Worm (Caenorhabditis elegans) whole organism, young adult: ENCODE measurements around the gene T02G5.7.
A peak's percentile ranks its signal among the peaks of the same experiment; 100 is the strongest.
"Not testable (repeated sequence)": the region's sequence is repeated elsewhere in the genome, so short reads cannot be mapped to it uniquely, and the experiment has no call there.

Experiments used
- B0261.1 ChIP-seq: sonication (generic microtip); optimal IDR thresholded peaks from 2 replicates; lab custom pipeline; 2016; ENCODE audit warnings: mild to moderate bottlenecking, missing genetic modification characterization, moderate library complexity, missing compliant biosample characterization
- C06A6.2 ChIP-seq: fragments of 200-800 bp; sonication (Bioruptor generic); conservative IDR thresholded peaks from 2 replicates; pipeline ENCODE4 v1.3.6; 2022; ENCODE audit warnings: missing genetic modification characterization, missing compliant biosample characterization
- C17E4.6 ChIP-seq: fragments of 200-800 bp; sonication (Bioruptor generic); IDR thresholded peaks from 2 replicates; pipeline ENCODE4 v1.3.6; 2022; ENCODE audit warnings: missing genetic modification reagents, missing genetic modification characterization, missing compliant biosample characterization
- F39B2.1 ChIP-seq: fragments of 200-800 bp; sonication (Bioruptor generic); IDR thresholded peaks from 2 replicates; pipeline ENCODE4 v1.3.6; 2022; ENCODE audit warnings: missing genetic modification reagents, missing genetic modification characterization, missing compliant biosample characterization
- F57C9.4 ChIP-seq: sonication (generic microtip); optimal IDR thresholded peaks from 2 replicates; lab custom pipeline; 2017; ENCODE audit warnings: mild to moderate bottlenecking, missing genetic modification characterization, missing compliant biosample characterization
- Y53G8AR.9 ChIP-seq: fragments of 200-800 bp; sonication (Bioruptor generic); conservative IDR thresholded peaks from 2 replicates; pipeline ENCODE4 v1.3.6; 2022; ENCODE audit warnings: missing genetic modification reagents, missing genetic modification characterization, missing compliant biosample characterization
- Y95B8A.8 ChIP-seq: fragments of 200-800 bp; sonication (Bioruptor generic); IDR thresholded peaks from 2 replicates; pipeline ENCODE4 v1.3.6; 2022; ENCODE audit warnings: missing genetic modification reagents, missing genetic modification characterization, missing compliant biosample characterization
- ZK185.1 ChIP-seq: sonication (generic microtip); optimal IDR thresholded peaks from 2 replicates; lab custom pipeline; 2016; ENCODE audit warnings: mild to moderate bottlenecking, missing genetic modification characterization, missing compliant biosample characterization; ENCODE audit not compliant: poor library complexity, severe bottlenecking
- aptf-2 ChIP-seq: fragments of 200-800 bp; sonication (Bioruptor generic); conservative IDR thresholded peaks from 2 replicates; pipeline ENCODE4 v1.3.6; 2022; ENCODE audit warnings: missing genetic modification reagents, missing genetic modification characterization, missing compliant biosample characterization
- attf-5 ChIP-seq: fragments of 200-800 bp; sonication (Bioruptor generic); optimal IDR thresholded peaks from 2 replicates; lab custom pipeline; 2018; ENCODE audit warnings: mild to moderate bottlenecking, missing genetic modification characterization, missing compliant biosample characterization
- bed-2 ChIP-seq: fragments of 200-800 bp; sonication (Bioruptor generic); IDR thresholded peaks from 2 replicates; pipeline ENCODE4 v1.3.6; 2022; ENCODE audit warnings: missing genetic modification reagents, missing genetic modification characterization, missing compliant biosample characterization
- cebp-1 ChIP-seq, 2 experiments: fragments of 200-800 bp in 1 of 2; sonication (Bioruptor generic) in 1 of 2; sonication (generic microtip) in 1 of 2; IDR thresholded peaks in 1 of 2; optimal IDR thresholded peaks in 1 of 2; 2 replicates each; pipeline versions ENCODE4 v1.3.6 to Lab custom; 2017 to 2022; ENCODE audit warnings: missing compliant biosample characterization in 2 of 2, missing genetic modification characterization in 2 of 2, mild to moderate bottlenecking in 1 of 2, missing genetic modification reagents in 1 of 2, moderate library complexity in 1 of 2
- ceh-27 ChIP-seq: fragments of 200-800 bp; sonication (Bioruptor generic); optimal IDR thresholded peaks from 2 replicates; lab custom pipeline; 2018; ENCODE audit warnings: mild to moderate bottlenecking, missing genetic modification characterization, moderate library complexity, missing compliant biosample characterization
- die-1 ChIP-seq: sonication (generic microtip); optimal IDR thresholded peaks from 2 replicates; lab custom pipeline; 2016; ENCODE audit warnings: missing genotype, mild to moderate bottlenecking, missing genetic modification characterization, missing compliant biosample characterization
- dox-1 ChIP-seq: fragments of 200-800 bp; sonication (Bioruptor generic); IDR thresholded peaks from 2 replicates; pipeline ENCODE4 v1.3.6; 2022; ENCODE audit warnings: missing genetic modification reagents, missing genetic modification characterization, missing compliant biosample characterization
- dpl-1 ChIP-seq: fragments of 150-350 bp; optimal IDR thresholded peaks from 2 replicates; lab custom pipeline; 2014; ENCODE audit warnings: missing biosample characterization, missing genetic modification reagents, missing genetic modification characterization
- egl-18 ChIP-seq: fragments of 200-800 bp; sonication (Bioruptor generic); IDR thresholded peaks from 2 replicates; pipeline ENCODE4 v1.3.6; 2022; ENCODE audit warnings: missing genetic modification reagents, missing genetic modification characterization, missing compliant biosample characterization
- hmg-20 ChIP-seq: fragments of 200-800 bp; sonication (Bioruptor generic); IDR thresholded peaks from 2 replicates; pipeline ENCODE4 v1.3.6; 2022; ENCODE audit warnings: missing genetic modification reagents, missing genetic modification characterization, missing compliant biosample characterization
- let-526 ChIP-seq: fragments of 200-800 bp; sonication (Bioruptor generic); IDR thresholded peaks from 2 replicates; pipeline ENCODE4 v1.3.6; 2022; ENCODE audit warnings: missing genetic modification reagents, missing genetic modification characterization, missing compliant biosample characterization
- let-607 ChIP-seq, 2 experiments: fragments of 200-800 bp in 1 of 2; sonication (Bioruptor generic) in 1 of 2; sonication (generic microtip) in 1 of 2; optimal IDR thresholded peaks; 2 replicates each; lab custom pipeline; 2016 to 2018; ENCODE audit warnings: mild to moderate bottlenecking in 2 of 2, missing compliant biosample characterization in 2 of 2, missing genetic modification characterization in 2 of 2, moderate library complexity in 2 of 2, missing genotype in 1 of 2
- lin-35 ChIP-seq, 3 experiments: fragments of 150-350 bp in 2 of 3; sonication (generic microtip) in 1 of 3; optimal IDR thresholded peaks; 2 replicates each; lab custom pipeline; 2014 to 2018; ENCODE audit warnings: missing biosample characterization in 3 of 3, missing genetic modification characterization in 3 of 3, missing genetic modification reagents in 3 of 3
- lin-40 ChIP-seq: sonication (generic microtip); optimal IDR thresholded peaks from 2 replicates; lab custom pipeline; 2016; ENCODE audit warnings: missing genetic modification characterization, mild to moderate bottlenecking, missing compliant biosample characterization, missing genotype, missing genetic modification reagents
- lin-54 ChIP-seq: fragments of 200-800 bp; sonication (Bioruptor generic); optimal IDR thresholded peaks from 2 replicates; lab custom pipeline; 2018; ENCODE audit warnings: mild to moderate bottlenecking, missing genetic modification characterization, missing compliant biosample characterization
- lsl-1 ChIP-seq: fragments of 200-800 bp; sonication (Bioruptor generic); optimal IDR thresholded peaks from 2 replicates; lab custom pipeline; 2018; ENCODE audit warnings: mild to moderate bottlenecking, missing genetic modification characterization, moderate library complexity, missing compliant biosample characterization
- mcd-1 ChIP-seq: fragments of 200-800 bp; sonication (Bioruptor generic); IDR thresholded peaks from 2 replicates; pipeline ENCODE4 v1.3.6; 2022; ENCODE audit warnings: missing genetic modification reagents, missing genetic modification characterization, missing compliant biosample characterization
- nfya-1 ChIP-seq: sonication (generic microtip); optimal IDR thresholded peaks from 2 replicates; lab custom pipeline; 2017; ENCODE audit warnings: antibody characterized with exemption, missing compliant biosample characterization, missing genetic modification characterization, borderline replicate concordance; ENCODE audit not compliant: insufficient read depth
- snpc-1.1 ChIP-seq: sonication (generic microtip); optimal IDR thresholded peaks from 2 replicates; lab custom pipeline; 2017; ENCODE audit warnings: missing genetic modification characterization, mild to moderate bottlenecking, missing compliant biosample characterization, antibody characterized with exemption, moderate library complexity, missing genotype, missing genetic modification reagents; ENCODE audit not compliant: insufficient read depth
- snpc-4 ChIP-seq, 5 experiments: fragments of 150-350 bp in 1 of 5; sonication (generic microtip) in 4 of 5; optimal IDR thresholded peaks; 2 replicates each; lab custom pipeline; 2014 to 2018; ENCODE audit warnings: missing genetic modification characterization in 5 of 5, missing biosample characterization in 3 of 5, antibody characterized with exemption in 2 of 5, mild to moderate bottlenecking in 2 of 5, missing compliant biosample characterization in 2 of 5, missing genotype in 2 of 5, moderate library complexity in 2 of 5, missing genetic modification reagents in 1 of 5
- tbp1 ChIP-seq: fragments of 200-800 bp; sonication (Bioruptor generic); optimal IDR thresholded peaks from 2 replicates; lab custom pipeline; 2018; ENCODE audit warnings: mild to moderate bottlenecking, missing genetic modification characterization, missing compliant biosample characterization
- ztf-18 ChIP-seq: sonication (generic microtip); optimal IDR thresholded peaks from 2 replicates; lab custom pipeline; 2016; ENCODE audit warnings: missing genotype, mild to moderate bottlenecking, missing genetic modification characterization, missing compliant biosample characterization

Gene T02G5.7

DNA sequence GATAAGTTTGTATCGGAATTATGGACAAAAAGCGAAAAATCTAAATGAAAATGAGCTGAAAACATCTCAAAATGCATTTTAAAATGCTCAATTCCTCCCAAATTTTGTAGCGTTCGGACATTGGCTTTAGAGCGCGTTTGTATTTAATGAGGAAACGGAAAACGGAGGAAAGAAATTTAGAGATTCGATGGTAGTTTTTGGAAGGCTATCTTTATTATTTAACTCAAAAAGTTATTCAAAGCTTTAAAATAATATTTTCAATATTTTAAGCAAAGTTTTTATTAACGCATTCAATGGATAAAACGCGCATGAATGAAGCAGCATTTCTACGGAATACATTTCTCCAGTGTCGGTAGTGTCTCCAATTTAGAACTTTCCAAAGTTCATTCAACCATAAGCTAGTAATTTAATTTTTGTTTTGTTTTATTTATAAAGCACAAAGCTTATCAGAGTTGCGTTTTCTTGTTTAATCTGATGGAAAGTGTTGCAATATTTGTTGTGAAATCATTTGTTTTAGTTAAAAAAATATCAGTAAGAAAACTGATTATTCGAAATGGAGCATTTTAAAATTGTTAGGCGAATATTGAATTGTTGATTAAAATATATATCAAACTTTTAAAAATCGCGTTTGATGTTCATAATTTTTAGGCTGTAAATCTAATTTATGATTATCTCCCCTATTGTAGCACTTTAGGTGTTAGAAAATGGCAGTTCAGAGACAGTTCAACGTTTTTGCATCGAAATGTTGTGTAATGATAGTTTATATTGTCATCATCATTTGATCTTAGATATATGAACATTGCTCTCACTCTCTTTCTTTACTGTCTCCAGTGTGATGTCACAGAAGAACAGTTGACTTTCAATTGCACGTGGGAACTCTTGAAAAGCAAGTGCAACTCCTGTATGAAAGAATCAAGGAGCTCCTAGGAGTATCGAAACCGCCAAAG, 2.6 kb upstream of the T02G5.7 start (continued):
- TF ChIP-seq snpc-4 (GFP tag; optimal IDR thresholded peaks at IDR 0.05; lab: Kevin White, UChicago) (no peak), snpc-4 (tag; optimal IDR thresholded peaks at IDR 0.05; lab: Kevin White, UChicago) (peak in 1 of 4 experiments; percentile 5), hmg-20 (GFP tag; lab: Robert Waterston, UW) (no peak), ZK185.1 (tag; lab: Kevin White, UChicago) (peak; percentile 24), let-526 (GFP tag; lab: Robert Waterston, UW) (no peak), cebp-1 (GFP tag; IDR thresholded peaks at IDR 0.05; lab: Robert Waterston, UW) (no peak), cebp-1 (tag; optimal IDR thresholded peaks at IDR 0.05; lab: Kevin White, UChicago) (peak; percentile 11), Y53G8AR.9 (0 out of 2 replicates have a peak, but pooled peaks have one; percentile 12), lin-35 (GFP tag; optimal IDR thresholded peaks at IDR 0.05; lab: Kevin White, UChicago) (peak in 1 of 3 experiments; percentile 28), nfya-1 (tag; lab: Kevin White, UChicago) (no peak), let-607 (tag; optimal IDR thresholded peaks at IDR 0.05; lab: Kevin White, UChicago) (peak in 1 of 2 experiments; percentile 40), snpc-1.1 (no peak), egl-18 (GFP tag; lab: Robert Waterston, UW) (no peak), lsl-1 (peak; percentile 26), mcd-1 (GFP tag; lab: Robert Waterston, UW) (peak; percentile 69), ceh-27 (peak; percentile 67), die-1 (tag; lab: Kevin White, UChicago) (no peak), Y95B8A.8 (GFP tag; lab: Robert Waterston, UW) (no peak), F39B2.1 (GFP tag; lab: Robert Waterston, UW) (no peak), tbp1 (peak; percentile 12), aptf-2 (GFP tag; lab: Robert Waterston, UW) (no peak), lin-54 (GFP tag; lab: Kevin White, UChicago) (peak; percentile 18), bed-2 (GFP tag; lab: Robert Waterston, UW) (no peak), attf-5 (GFP tag; lab: Kevin White, UChicago) (peak; percentile 21), B0261.1 (no peak)

DNA sequence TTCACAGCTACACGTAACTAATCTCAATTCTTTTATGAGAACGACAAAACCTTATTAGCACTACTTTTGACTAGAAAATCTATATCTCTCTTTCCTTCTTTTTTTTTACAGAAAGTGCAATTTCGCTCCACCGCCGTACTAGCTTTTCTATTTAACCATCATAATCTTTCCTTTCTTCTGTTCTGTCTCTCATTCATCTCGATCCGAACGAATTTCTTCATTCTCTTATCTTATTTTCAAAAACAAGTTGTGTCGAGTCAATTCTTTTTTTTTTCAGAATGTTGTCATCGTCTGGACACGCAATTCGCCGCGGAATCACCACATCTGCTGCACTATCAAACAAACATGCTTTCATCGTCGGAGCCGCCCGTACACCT, 1.9 kb upstream of the T02G5.7 start, which contains the start of gene kat-1:
TSS of gene kat-1 (plus strand) at position 278 of the 377 bp plus-strand sequence.
- no peak for TF ChIP-seq ztf-18
- TF ChIP-seq lin-40 (tag; lab: Kevin White, UChicago), result no peak
- no peak for TF ChIP-seq C06A6.2 (GFP tag; lab: Robert Waterston, UW)
- 0 out of 2 replicates have a peak, but pooled peaks have one; percentile 4 for TF ChIP-seq dox-1

DNA sequence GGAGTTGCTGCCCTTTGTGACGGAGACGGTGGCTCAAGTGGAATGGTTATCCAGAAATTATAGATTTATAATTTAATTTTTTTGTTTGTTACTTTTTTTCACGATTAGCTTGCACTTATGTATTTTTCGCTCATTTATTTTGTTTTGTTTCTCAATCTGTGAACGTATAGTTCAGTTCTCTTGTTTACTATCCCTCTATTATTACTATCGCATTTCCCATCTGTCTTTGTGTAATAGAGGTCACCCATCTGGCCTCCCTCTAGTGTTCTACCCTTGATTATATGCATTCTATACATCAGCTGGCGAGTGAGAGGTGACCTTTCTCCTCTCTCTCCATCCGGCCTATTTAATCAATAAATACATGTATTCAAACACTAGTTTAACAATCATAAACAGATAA, 8.6 kb downstream of the T02G5.7 start, which contains the start of the genes T02G5.14 and T02G5.15:
TSS of gene T02G5.14 (plus strand) at position 301 of the 400 bp plus-strand sequence.
TSS of gene T02G5.15 (plus strand) at position 301 of the 400 bp plus-strand sequence.
- not testable (repeated sequence) for TF ChIP-seq dpl-1 (GFP tag; lab: Kevin White, UChicago); F57C9.4 (tag; lab: Kevin White, UChicago); C17E4.6
